Worm (Caenorhabditis elegans): Measurements from ENCODE around the gene glc-1.

The glc-1 gene

DNA sequence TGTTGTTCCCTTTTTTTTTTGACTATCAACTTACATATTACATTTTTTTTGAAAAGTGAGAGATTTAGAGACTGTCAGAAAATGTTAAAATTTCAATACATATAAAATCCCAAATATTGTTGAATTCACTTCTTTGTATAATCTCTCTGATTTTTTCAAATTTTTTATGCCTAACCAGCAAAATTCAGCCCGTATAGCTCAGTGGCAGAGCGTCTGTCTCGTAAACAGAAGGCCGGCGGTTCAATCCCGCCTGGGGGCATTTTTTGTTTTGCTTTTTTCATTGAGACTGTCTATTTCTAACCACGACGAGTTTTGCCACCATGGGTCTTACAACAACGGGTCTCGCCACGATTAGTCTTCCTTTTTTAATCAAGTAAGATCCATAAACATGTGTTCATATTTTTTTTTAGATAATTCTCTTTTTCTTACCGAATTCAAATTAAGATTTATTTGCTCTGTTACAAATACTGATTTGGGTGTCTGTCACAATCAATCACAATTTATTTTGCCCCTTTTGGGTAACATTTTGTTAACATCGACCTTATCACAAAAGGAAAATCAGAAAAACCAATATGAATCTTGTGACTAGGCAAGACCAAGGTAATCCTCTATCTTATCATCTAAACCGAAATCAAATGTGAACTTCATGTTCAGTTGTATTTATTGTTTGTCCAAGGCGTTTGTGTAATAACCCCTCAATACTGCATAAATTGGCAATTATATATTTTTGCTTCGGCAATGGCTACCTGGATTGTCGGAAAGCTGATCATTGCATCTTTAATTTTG is at the start of gene glc-1:
Gene glc-1, plus strand, starts transcription at position 663 of the 786 bp plus-strand sequence.
- TF ChIP-seq elt-3 (tag; optimal IDR thresholded peaks at IDR 0.05) (no peak), blmp-1 (tag; optimal IDR thresholded peaks at IDR 0.05) (no peak), tbx-8 (GFP tag; optimal IDR thresholded peaks at IDR 0.05) (no peak), flh-1 (GFP tag; optimal IDR thresholded peaks at IDR 0.05) (no peak), lin-13 (tag; optimal IDR thresholded peaks at IDR 0.05) (no peak), nhr-12 (tag; optimal IDR thresholded peaks at IDR 0.05) (no peak), mep-1 (tag; optimal IDR thresholded peaks at IDR 0.05) (no peak), pha-4 (tag; optimal IDR thresholded peaks at IDR 0.05) (no peak), nhr-2 (tag; optimal IDR thresholded peaks at IDR 0.05) (no peak)

DNA sequence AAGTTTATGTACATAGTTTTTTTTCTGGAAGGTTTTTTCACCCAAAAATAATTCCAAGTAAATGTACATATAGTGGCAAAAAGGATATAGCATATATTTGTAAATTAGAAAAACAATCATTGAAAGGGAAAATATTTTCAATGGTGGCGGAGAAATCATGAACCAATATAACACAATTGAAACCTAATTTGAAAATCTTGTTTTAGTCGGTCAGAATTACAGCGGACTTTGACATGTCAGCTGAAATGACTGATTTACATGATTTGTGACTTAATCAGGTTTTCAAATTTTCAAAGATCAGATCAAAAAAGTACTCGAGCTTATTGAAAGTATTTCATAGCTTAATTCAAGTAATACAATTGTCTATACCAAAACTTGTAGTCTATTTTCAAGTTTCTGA is 47.7 kb upstream of the glc-1 start, which contains the start of gene K05D4.9:
Gene K05D4.9, minus strand, starts transcription at position 101 of the 400 bp plus-strand sequence.
- TF ChIP-seq sptf-1 (tag; optimal IDR thresholded peaks at IDR 0.05) (no peak), tbx-8 (GFP tag; optimal IDR thresholded peaks at IDR 0.05) (no peak), pha-4 (tag; optimal IDR thresholded peaks at IDR 0.05) (no peak), M03D4.4 (tag; optimal IDR thresholded peaks at IDR 0.05) (no peak), mep-1 (tag; optimal IDR thresholded peaks at IDR 0.05) (no peak), snpc-4 (tag; optimal IDR thresholded peaks at IDR 0.05) (no peak), ceh-39 (tag; optimal IDR thresholded peaks at IDR 0.05) (no peak), elt-3 (tag; optimal IDR thresholded peaks at IDR 0.05) (no peak), lin-32 (GFP tag; optimal IDR thresholded peaks at IDR 0.05) (no peak), elt-1 (tag; optimal IDR thresholded peaks at IDR 0.05; ENCODE audit: borderline replicate concordance, insufficient read depth) (no peak), ham-2 (GFP tag; optimal IDR thresholded peaks at IDR 0.05) (no peak), hlh-1 (tag; optimal IDR thresholded peaks at IDR 0.05) (no peak), cnd-1 (tag; optimal IDR thresholded peaks at IDR 0.05) (no peak), mab-5 (tag; optimal IDR thresholded peaks at IDR 0.05) (no peak), nhr-237 (tag; optimal IDR thresholded peaks at IDR 0.05) (no peak)

DNA sequence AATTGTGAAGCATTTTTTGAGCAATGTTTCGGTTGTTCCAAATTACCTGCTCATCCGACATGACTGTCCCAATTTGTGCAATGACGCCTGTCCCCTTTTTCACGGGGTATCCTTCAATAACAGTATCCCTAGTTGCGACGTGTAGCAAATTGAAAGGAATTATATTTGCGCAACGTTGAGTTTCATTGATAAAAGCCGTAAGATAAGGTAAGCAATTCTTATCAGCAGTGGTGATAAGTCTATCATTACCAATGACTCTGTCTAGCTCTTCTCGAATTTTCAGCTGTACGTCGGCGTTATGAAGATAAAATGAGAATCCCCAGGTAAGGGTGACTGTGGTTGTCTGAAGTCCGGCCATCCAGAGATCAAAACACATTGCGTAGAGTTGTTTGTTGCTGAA is 45.3 kb upstream of the glc-1 start:
- no peak for TF ChIP-seq lin-32 (GFP tag; optimal IDR thresholded peaks at IDR 0.05)
- no peak for TF ChIP-seq pha-4 (tag; optimal IDR thresholded peaks at IDR 0.05)
- no peak for TF ChIP-seq ceh-83 (GFP tag; optimal IDR thresholded peaks at IDR 0.05)
- TF ChIP-seq hlh-1 (tag; optimal IDR thresholded peaks at IDR 0.05), result no peak
- TF ChIP-seq lsy-2 (tag; optimal IDR thresholded peaks at IDR 0.05), result no peak
- TF ChIP-seq ces-1 (GFP tag; optimal IDR thresholded peaks at IDR 0.05), result no peak
- no peak for TF ChIP-seq unc-39 (tag; optimal IDR thresholded peaks at IDR 0.05)
- TF ChIP-seq mls-2 (tag; optimal IDR thresholded peaks at IDR 0.05), result no peak
- TF ChIP-seq M03D4.4 (tag; optimal IDR thresholded peaks at IDR 0.05), result no peak
- TF ChIP-seq sptf-1 (tag; optimal IDR thresholded peaks at IDR 0.05), result no peak
- no peak for TF ChIP-seq elt-3 (tag; optimal IDR thresholded peaks at IDR 0.05)
- no peak for TF ChIP-seq bed-3 (GFP tag; optimal IDR thresholded peaks at IDR 0.05)
- no peak for TF ChIP-seq blmp-1 (tag; optimal IDR thresholded peaks at IDR 0.05)
- no peak for TF ChIP-seq mep-1 (tag; optimal IDR thresholded peaks at IDR 0.05)
- TF ChIP-seq sem-2 (GFP tag; optimal IDR thresholded peaks at IDR 0.05), result no peak
- TF ChIP-seq cnd-1 (tag; optimal IDR thresholded peaks at IDR 0.05), result no peak

DNA sequence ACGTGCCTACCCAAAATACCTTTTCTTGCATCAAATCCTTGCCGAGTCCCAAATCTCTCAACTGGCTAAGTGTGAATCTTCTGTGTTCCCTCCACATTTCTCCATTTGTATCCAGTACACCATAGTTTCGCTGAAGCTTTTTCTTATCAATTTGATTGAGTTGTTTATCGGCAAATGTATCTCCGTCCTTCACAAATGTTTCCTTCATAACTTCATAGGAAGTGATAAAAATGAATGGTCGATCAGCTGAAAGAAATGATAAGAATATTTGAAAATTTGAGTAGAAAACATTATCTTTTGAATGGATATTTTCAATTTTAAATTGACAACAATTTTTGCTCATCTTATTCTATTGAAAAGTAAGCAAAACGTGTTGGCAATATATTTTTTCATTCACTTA is 44.2 kb upstream of the glc-1 start:
- TF ChIP-seq unc-62 (GFP tag; optimal IDR thresholded peaks at IDR 0.05), result no peak
- TF ChIP-seq sptf-1 (tag; optimal IDR thresholded peaks at IDR 0.05), result no peak
- TF ChIP-seq mep-1 (tag; optimal IDR thresholded peaks at IDR 0.05), result no peak
- no peak for TF ChIP-seq elt-3 (tag; optimal IDR thresholded peaks at IDR 0.05)
- TF ChIP-seq unc-120 (tag; optimal IDR thresholded peaks at IDR 0.05; ENCODE audit: poor library complexity, severe bottlenecking), result no peak
- no peak for TF ChIP-seq bed-3 (GFP tag; optimal IDR thresholded peaks at IDR 0.05)
- no peak for TF ChIP-seq nhr-2 (tag; optimal IDR thresholded peaks at IDR 0.05)
- TF ChIP-seq elt-1 (tag; optimal IDR thresholded peaks at IDR 0.05; ENCODE audit: borderline replicate concordance, insufficient read depth), result no peak

DNA sequence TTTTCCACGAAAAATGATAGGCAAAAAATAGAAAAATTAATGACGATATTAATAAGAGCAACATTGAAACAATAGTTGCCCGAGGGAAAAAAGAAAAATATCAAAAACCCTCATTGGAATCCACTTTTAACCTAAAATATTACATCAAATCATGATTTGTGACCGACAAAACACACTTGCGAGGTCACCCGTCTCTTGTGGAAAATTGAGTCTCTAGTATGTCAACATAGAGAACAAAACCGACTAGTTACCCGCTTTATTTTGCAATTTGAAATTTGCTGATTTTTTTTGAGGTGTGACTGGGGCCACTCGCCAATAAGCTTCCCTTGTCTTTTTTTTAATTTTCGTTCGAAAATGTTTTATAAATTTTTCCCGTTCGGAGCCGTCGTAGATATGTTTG is 43.7 kb upstream of the glc-1 start, which contains the start of gene cyp-33D1:
Gene cyp-33D1, minus strand, starts transcription at position 101 of the 400 bp plus-strand sequence.
- no peak for TF ChIP-seq bed-3 (GFP tag; optimal IDR thresholded peaks at IDR 0.05)
- TF ChIP-seq tbx-8 (GFP tag; optimal IDR thresholded peaks at IDR 0.05), result no peak
- TF ChIP-seq nhr-12 (tag; optimal IDR thresholded peaks at IDR 0.05), result no peak
- no peak for TF ChIP-seq hlh-1 (tag; optimal IDR thresholded peaks at IDR 0.05)
- no peak for TF ChIP-seq nhr-237 (tag; optimal IDR thresholded peaks at IDR 0.05)
- TF ChIP-seq flh-1 (GFP tag; optimal IDR thresholded peaks at IDR 0.05), result no peak
- TF ChIP-seq ces-1 (GFP tag; optimal IDR thresholded peaks at IDR 0.05), result no peak
- no peak for TF ChIP-seq snpc-4 (tag; optimal IDR thresholded peaks at IDR 0.05)
- no peak for TF ChIP-seq elt-3 (tag; optimal IDR thresholded peaks at IDR 0.05)
- no peak for TF ChIP-seq lin-13 (tag; optimal IDR thresholded peaks at IDR 0.05)
- no peak for TF ChIP-seq nhr-28 (tag; optimal IDR thresholded peaks at IDR 0.05)

Data from whole organism, mixed stage, embryonic.